Fruit fly (Drosophila melanogaster) whole organism: ENCODE data around the gene CG3246.

Experiments
- CG8478 ChIP-seq: fragments of >200 bp; optimal IDR thresholded peaks from 2 replicates; lab custom pipeline; 2018; ENCODE audit warnings: inconsistent platforms
- Dll ChIP-seq: fragments of >200 bp; optimal IDR thresholded peaks from 2 replicates; lab custom pipeline; 2017
- EcR ChIP-seq, 2 experiments: fragments of >200 bp; optimal IDR thresholded peaks; 2 replicates each; lab custom pipeline; 2017; ENCODE audit warnings: missing biosample characterization in 2 of 2, missing genetic modification characterization in 2 of 2, missing genetic modification reagents in 2 of 2
- pan ChIP-seq: fragments of >200 bp; optimal IDR thresholded peaks from 2 replicates; lab custom pipeline; 2017
- psq ChIP-seq: fragments of >200 bp; optimal IDR thresholded peaks from 2 replicates; lab custom pipeline; 2017
- usp ChIP-seq: fragments of >200 bp; optimal IDR thresholded peaks from 2 replicates; lab custom pipeline; 2017; ENCODE audit warnings: missing biosample characterization, missing genetic modification characterization, mixed read lengths

DNA sequence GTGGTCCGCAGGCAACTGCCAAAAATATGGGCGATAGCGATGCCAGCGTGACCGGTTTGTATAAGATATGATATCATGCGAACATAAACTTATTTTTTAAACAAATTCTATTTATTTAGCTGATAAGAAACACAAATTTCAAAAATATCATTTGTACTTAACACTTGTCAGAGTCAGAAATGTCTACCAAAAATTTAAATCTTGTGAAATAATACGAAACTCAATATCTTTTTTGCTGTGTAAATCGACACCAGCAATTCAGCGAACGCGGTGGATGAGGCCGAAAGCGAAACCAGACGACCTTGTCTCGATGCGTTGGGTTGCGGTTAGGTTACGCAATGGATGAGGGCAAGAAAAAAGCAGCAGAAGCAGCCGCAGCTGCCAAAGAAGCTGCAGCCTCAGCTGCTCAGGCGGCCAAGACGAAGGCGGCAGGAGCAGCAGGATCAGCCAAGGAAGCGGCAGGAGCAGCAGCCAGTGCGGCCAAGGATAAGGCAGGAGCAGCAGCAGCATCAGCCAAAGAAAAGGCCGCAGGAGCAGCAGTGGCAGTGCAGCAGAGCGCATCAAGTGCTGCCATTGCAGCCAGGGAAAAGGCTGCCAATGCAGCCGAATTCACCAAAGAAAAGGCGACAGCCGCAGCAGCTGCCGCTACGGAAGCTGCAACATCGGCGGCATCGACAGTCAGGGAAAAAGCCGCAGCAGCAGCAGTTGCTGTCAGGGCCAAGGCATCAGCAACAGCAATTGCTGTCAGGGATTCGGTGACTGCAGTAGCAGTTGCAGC, 45.0 kb downstream of the CG3246 start, which contains the start of gene CG31952:
- TF ChIP-seq CG8478 (lab: Kevin White, UChicago) (no peak), pan (no peak), usp (no peak), psq (lab: Kevin White, UChicago) (no peak), Dll (no peak), EcR (GFP tag; optimal IDR thresholded peaks at IDR 0.05; lab: Kevin White, UChicago) (no peak)
